Worm (Caenorhabditis elegans): ENCODE results near the gene nhr-101.

Gene nhr-101

ce11 chrV:11593427-11593826 is 23.2 kb downstream of the nhr-101 start, which contains the start of gene srx-80:
TSS of gene srx-80 (plus strand) at chrV:11593727.
- TF ChIP-seq ets-7 (tag; optimal IDR thresholded peaks at IDR 0.05) (no peak), tbx-11 (GFP tag; IDR thresholded peaks at IDR 0.05) (no peak), hnd-1 (tag; optimal IDR thresholded peaks at IDR 0.05) (no peak), F13C5.2 (tag; optimal IDR thresholded peaks at IDR 0.05) (no peak), ceh-13 (GFP tag; optimal IDR thresholded peaks at IDR 0.05) (no peak), tra-4 (tag; optimal IDR thresholded peaks at IDR 0.05) (no peak), scrt-1 (GFP tag; IDR thresholded peaks at IDR 0.05) (no peak), B0310.2 (tag; optimal IDR thresholded peaks at IDR 0.05) (no peak), ceh-36 (tag; optimal IDR thresholded peaks at IDR 0.05) (no peak), hmbx-1 (tag; optimal IDR thresholded peaks at IDR 0.05) (no peak), pes-1 (GFP tag; IDR thresholded peaks at IDR 0.05) (no peak)

- TF ChIP-seq sea-1 (GFP tag; conservative IDR thresholded peaks at IDR 0.05): no peak
- TF ChIP-seq aly-1 (tag; optimal IDR thresholded peaks at IDR 0.05): no peak
- no peak for TF ChIP-seq hmbx-1 (tag; optimal IDR thresholded peaks at IDR 0.05)
- TF ChIP-seq ets-7 (tag; optimal IDR thresholded peaks at IDR 0.05): no peak
- TF ChIP-seq hnd-1 (tag; optimal IDR thresholded peaks at IDR 0.05): no peak
- TF ChIP-seq F13C5.2 (tag; optimal IDR thresholded peaks at IDR 0.05): no peak
These were observed 23.6 kb downstream of the nhr-101 start for ce11 chrV:11593888-11594287.

- TF ChIP-seq pes-1 (GFP tag; IDR thresholded peaks at IDR 0.05) (no peak), flt-1 (GFP tag; IDR thresholded peaks at IDR 0.05) (no peak), F13C5.2 (tag; optimal IDR thresholded peaks at IDR 0.05) (no peak), B0310.2 (tag; optimal IDR thresholded peaks at IDR 0.05) (no peak), tbx-37 (GFP tag; conservative IDR thresholded peaks at IDR 0.05) (no peak), sea-1 (GFP tag; conservative IDR thresholded peaks at IDR 0.05) (no peak), hnd-1 (tag; optimal IDR thresholded peaks at IDR 0.05) (no peak), hmbx-1 (tag; optimal IDR thresholded peaks at IDR 0.05) (no peak), ama-1 (optimal IDR thresholded peaks at IDR 0.05) (no peak), aly-1 (tag; optimal IDR thresholded peaks at IDR 0.05) (no peak), ceh-36 (tag; optimal IDR thresholded peaks at IDR 0.05) (no peak), tbx-11 (GFP tag; IDR thresholded peaks at IDR 0.05) (no peak), ets-7 (tag; optimal IDR thresholded peaks at IDR 0.05) (no peak), scrt-1 (GFP tag; IDR thresholded peaks at IDR 0.05) (no peak), ceh-13 (GFP tag; optimal IDR thresholded peaks at IDR 0.05) (no peak), tra-4 (tag; optimal IDR thresholded peaks at IDR 0.05) (no peak), hmg-4 (GFP tag; optimal IDR thresholded peaks at IDR 0.05) (no peak)
These were observed 28.5 kb downstream of the nhr-101 start, which contains the start of gene srx-84 for ce11 chrV:11598807-11599206. TSS of gene srx-84 (plus strand) at chrV:11599107.

- TF ChIP-seq aly-1 (tag; optimal IDR thresholded peaks at IDR 0.05) (no peak), B0310.2 (tag; optimal IDR thresholded peaks at IDR 0.05) (no peak), ets-7 (tag; optimal IDR thresholded peaks at IDR 0.05) (no peak), ama-1 (optimal IDR thresholded peaks at IDR 0.05) (no peak), tbx-11 (GFP tag; IDR thresholded peaks at IDR 0.05) (no peak), pes-1 (GFP tag; IDR thresholded peaks at IDR 0.05) (no peak), hmg-4 (GFP tag; optimal IDR thresholded peaks at IDR 0.05) (no peak), ceh-13 (GFP tag; optimal IDR thresholded peaks at IDR 0.05) (no peak), ceh-36 (tag; optimal IDR thresholded peaks at IDR 0.05) (no peak), tra-4 (tag; optimal IDR thresholded peaks at IDR 0.05) (no peak), hnd-1 (tag; optimal IDR thresholded peaks at IDR 0.05) (no peak), tbx-37 (GFP tag; conservative IDR thresholded peaks at IDR 0.05) (no peak), flt-1 (GFP tag; IDR thresholded peaks at IDR 0.05) (no peak), sea-1 (GFP tag; conservative IDR thresholded peaks at IDR 0.05) (no peak), hmbx-1 (tag; optimal IDR thresholded peaks at IDR 0.05) (no peak), scrt-1 (GFP tag; IDR thresholded peaks at IDR 0.05) (no peak), F13C5.2 (tag; optimal IDR thresholded peaks at IDR 0.05) (no peak)
These were observed 30.5 kb downstream of the nhr-101 start, which contains the start of gene F35B12.9 for ce11 chrV:11600800-11601199. TSS of gene F35B12.9 (plus strand) at chrV:11601171.

ce11 chrV:11604484-11604883 is 34.2 kb downstream of the nhr-101 start, which contains the start of gene dhs-20:
TSS of gene dhs-20 (minus strand) at chrV:11604563.
- TF ChIP-seq ets-7 (tag; optimal IDR thresholded peaks at IDR 0.05) (no peak), B0310.2 (tag; optimal IDR thresholded peaks at IDR 0.05) (no peak), scrt-1 (GFP tag; IDR thresholded peaks at IDR 0.05) (no peak), hmg-4 (GFP tag; optimal IDR thresholded peaks at IDR 0.05) (no peak), F13C5.2 (tag; optimal IDR thresholded peaks at IDR 0.05) (no peak), aly-1 (tag; optimal IDR thresholded peaks at IDR 0.05) (no peak), hnd-1 (tag; optimal IDR thresholded peaks at IDR 0.05) (no peak), ceh-13 (GFP tag; optimal IDR thresholded peaks at IDR 0.05) (no peak), tbx-37 (GFP tag; conservative IDR thresholded peaks at IDR 0.05) (no peak), hmbx-1 (tag; optimal IDR thresholded peaks at IDR 0.05) (no peak)

- TF ChIP-seq hnd-1 (tag; optimal IDR thresholded peaks at IDR 0.05) (no peak), pes-1 (GFP tag; IDR thresholded peaks at IDR 0.05) (no peak), aly-1 (tag; optimal IDR thresholded peaks at IDR 0.05) (no peak), tbx-37 (GFP tag; conservative IDR thresholded peaks at IDR 0.05) (no peak), ama-1 (optimal IDR thresholded peaks at IDR 0.05) (no peak), ceh-36 (tag; optimal IDR thresholded peaks at IDR 0.05) (no peak), ets-7 (tag; optimal IDR thresholded peaks at IDR 0.05) (no peak), sea-1 (GFP tag; conservative IDR thresholded peaks at IDR 0.05) (no peak), flt-1 (GFP tag; IDR thresholded peaks at IDR 0.05) (no peak), F13C5.2 (tag; optimal IDR thresholded peaks at IDR 0.05) (no peak), ceh-13 (GFP tag; optimal IDR thresholded peaks at IDR 0.05) (no peak), scrt-1 (GFP tag; IDR thresholded peaks at IDR 0.05) (no peak), tbx-11 (GFP tag; IDR thresholded peaks at IDR 0.05) (no peak), B0310.2 (tag; optimal IDR thresholded peaks at IDR 0.05) (no peak), hmg-4 (GFP tag; optimal IDR thresholded peaks at IDR 0.05) (no peak), hmbx-1 (tag; optimal IDR thresholded peaks at IDR 0.05) (no peak), tra-4 (tag; optimal IDR thresholded peaks at IDR 0.05) (no peak)
These were observed 35.0 kb downstream of the nhr-101 start for ce11 chrV:11605227-11605626.

- TF ChIP-seq hmbx-1 (tag; optimal IDR thresholded peaks at IDR 0.05) (no peak), hmg-4 (GFP tag; optimal IDR thresholded peaks at IDR 0.05) (no peak)
These were observed 36.1 kb downstream of the nhr-101 start, which contains the start of gene idpp-16 for ce11 chrV:11606424-11606823. TSS of gene idpp-16 (minus strand) at chrV:11606524.
